Fruit fly (Drosophila melanogaster) Kc167 (cell line): ENCODE measurements around the gene CG17375.

Source experiments
- Myc ChIP-seq: fragments of >200 bp; optimal IDR thresholded peaks from 2 replicates; lab custom pipeline; 2017; ENCODE audit warnings: missing external identifiers
- Sin3A ChIP-seq: fragments of >200 bp; optimal IDR thresholded peaks from 2 replicates; lab custom pipeline; 2018; ENCODE audit warnings: missing external identifiers
- h ChIP-seq: fragments of >200 bp; optimal IDR thresholded peaks from 3 replicates; lab custom pipeline; 2018; ENCODE audit warnings: missing external identifiers
- insv ChIP-seq: fragments of >200 bp; optimal IDR thresholded peaks from 3 replicates; lab custom pipeline; 2018; ENCODE audit warnings: missing external identifiers
- psq ChIP-seq: fragments of >200 bp; optimal IDR thresholded peaks from 2 replicates; lab custom pipeline; 2017; ENCODE audit warnings: missing external identifiers
- ttk ChIP-seq: sonication (Bioruptor generic); optimal IDR thresholded peaks from 2 replicates; lab custom pipeline; 2017; ENCODE audit warnings: missing external identifiers

The CG17375 gene

dm6 chr2L:6805783-6806182 lies at the start of gene CG17375:
Gene CG17375, minus strand, starts transcription at chr2L:6805792.
- TF ChIP-seq insv (lab: Kevin White, UChicago): no peak
- no peak for TF ChIP-seq psq (lab: Kevin White, UChicago)
- no peak for TF ChIP-seq Myc (lab: Kevin White, UChicago)
- no peak for TF ChIP-seq h

dm6 chr2L:6853917-6854316 lies 48.3 kb upstream of the CG17375 start:
- no peak for TF ChIP-seq ttk
- no peak for TF ChIP-seq Myc (lab: Kevin White, UChicago)
- TF ChIP-seq insv (lab: Kevin White, UChicago): no peak
- TF ChIP-seq psq (lab: Kevin White, UChicago): no peak
- no peak for TF ChIP-seq Sin3A
- TF ChIP-seq h: no peak

dm6 chr2L:6851963-6852671 lies 46.5 kb upstream of the CG17375 start, which contains the start of gene Rca1:
Gene Rca1, plus strand, starts transcription at chr2L:6852315.
- TF ChIP-seq insv (lab: Kevin White, UChicago) (no peak), psq (lab: Kevin White, UChicago) (no peak), Myc (lab: Kevin White, UChicago) (no peak), ttk (no peak), h (no peak), Sin3A (no peak)

dm6 chr2L:6850963-6851362 lies 45.4 kb upstream of the CG17375 start:
- TF ChIP-seq insv (lab: Kevin White, UChicago) (no peak), Myc (lab: Kevin White, UChicago) (no peak), Sin3A (no peak), psq (lab: Kevin White, UChicago) (no peak), ttk (no peak), h (no peak)

dm6 chr2L:6843434-6843833 lies 37.8 kb upstream of the CG17375 start:
- TF ChIP-seq psq (lab: Kevin White, UChicago) (no peak), Sin3A (no peak), ttk (no peak), h (no peak), insv (lab: Kevin White, UChicago) (no peak), Myc (lab: Kevin White, UChicago) (no peak)

dm6 chr2L:6841349-6841748 lies 35.8 kb upstream of the CG17375 start:
- TF ChIP-seq insv (lab: Kevin White, UChicago): no peak
- TF ChIP-seq psq (lab: Kevin White, UChicago): no peak
- no peak for TF ChIP-seq h
- no peak for TF ChIP-seq Myc (lab: Kevin White, UChicago)
- TF ChIP-seq Sin3A: no peak
- TF ChIP-seq ttk: no peak

dm6 chr2L:6837829-6838228 lies 32.2 kb upstream of the CG17375 start:
- TF ChIP-seq psq (lab: Kevin White, UChicago) (no peak), insv (lab: Kevin White, UChicago) (no peak), h (no peak), ttk (no peak)

- no peak for TF ChIP-seq Myc (lab: Kevin White, UChicago)
Measured at dm6 chr2L:6836114-6836513, 30.5 kb upstream of the CG17375 start.

- TF ChIP-seq psq (lab: Kevin White, UChicago): no peak
- TF ChIP-seq h: no peak
Measured at dm6 chr2L:6833661-6834073, 28.1 kb upstream of the CG17375 start.

dm6 chr2L:6830264-6830729 lies 24.7 kb upstream of the CG17375 start:
- TF ChIP-seq Sin3A (no peak), psq (lab: Kevin White, UChicago) (no peak), h (no peak), ttk (no peak), Myc (lab: Kevin White, UChicago) (no peak), insv (lab: Kevin White, UChicago) (no peak)

- TF ChIP-seq h (no peak), Sin3A (no peak), insv (lab: Kevin White, UChicago) (no peak), ttk (no peak), psq (lab: Kevin White, UChicago) (no peak), Myc (lab: Kevin White, UChicago) (no peak)
Measured at dm6 chr2L:6827558-6828122, 22.0 kb upstream of the CG17375 start.

- no peak for TF ChIP-seq Myc (lab: Kevin White, UChicago)
Measured at dm6 chr2L:6826298-6826697, 20.7 kb upstream of the CG17375 start.

dm6 chr2L:6822044-6822443 lies 16.5 kb upstream of the CG17375 start:
- TF ChIP-seq psq (lab: Kevin White, UChicago): no peak
- TF ChIP-seq h: no peak
- TF ChIP-seq Myc (lab: Kevin White, UChicago): no peak
- no peak for TF ChIP-seq insv (lab: Kevin White, UChicago)
- TF ChIP-seq ttk: no peak
- no peak for TF ChIP-seq Sin3A

- TF ChIP-seq insv (lab: Kevin White, UChicago) (no peak), h (no peak), Myc (lab: Kevin White, UChicago) (no peak), psq (lab: Kevin White, UChicago) (no peak), ttk (no peak), Sin3A (no peak)
Measured at dm6 chr2L:6821631-6822030, 16.0 kb upstream of the CG17375 start, which contains the start of gene sens-2. Gene sens-2, plus strand, starts transcription at chr2L:6821934.
